Worm (Caenorhabditis elegans) whole organism, L3 larva: ENCODE results near the gene aqp-5.
A peak's percentile ranks its signal among the peaks of the same experiment; 100 is the strongest.

Experiments
- R02D3.7 ChIP-seq: fragments of 150-350 bp; optimal IDR thresholded peaks from 2 replicates; lab custom pipeline; 2014; ENCODE audit warnings: missing biosample characterization, missing genetic modification characterization
- ZK546.5 ChIP-seq: sonication (generic microtip); optimal IDR thresholded peaks from 2 replicates; lab custom pipeline; 2017; ENCODE audit warnings: missing biosample characterization, missing genetic modification characterization
- aly-2 ChIP-seq: fragments of 150-350 bp; optimal IDR thresholded peaks from 2 replicates; lab custom pipeline; 2014; ENCODE audit warnings: missing biosample characterization, missing genetic modification characterization
- ama-1 ChIP-seq: fragments of 150-350 bp; optimal IDR thresholded peaks from 2 replicates; lab custom pipeline; 2018
- ceh-16 ChIP-seq: sonication (generic microtip); optimal IDR thresholded peaks from 2 replicates; lab custom pipeline; 2017; ENCODE audit warnings: missing biosample characterization, missing genetic modification characterization
- ceh-28 ChIP-seq: fragments of 150-350 bp; optimal IDR thresholded peaks from 2 replicates; lab custom pipeline; 2014; ENCODE audit warnings: missing biosample characterization, missing genetic modification reagents, missing genetic modification characterization
- ceh-82 ChIP-seq: fragments of 150-350 bp; optimal IDR thresholded peaks from 2 replicates; lab custom pipeline; 2014; ENCODE audit warnings: missing biosample characterization, missing genetic modification characterization
- daf-12 ChIP-seq: fragments of 150-350 bp; optimal IDR thresholded peaks from 2 replicates; lab custom pipeline; 2014; ENCODE audit warnings: missing biosample characterization, missing genetic modification reagents, missing genetic modification characterization
- egl-27 ChIP-seq: sonication (generic microtip); optimal IDR thresholded peaks from 4 replicates; lab custom pipeline; 2017; ENCODE audit warnings: missing biosample characterization, missing genetic modification reagents, missing genetic modification characterization
- egl-5 ChIP-seq: fragments of 150-350 bp; optimal IDR thresholded peaks from 2 replicates; lab custom pipeline; 2017; ENCODE audit warnings: missing biosample characterization, missing genetic modification reagents, missing genetic modification characterization, inconsistent platforms
- elt-1 ChIP-seq: fragments of 150-350 bp; optimal IDR thresholded peaks from 2 replicates; lab custom pipeline; 2014; ENCODE audit warnings: missing biosample characterization, missing genetic modification characterization
- elt-2 ChIP-seq: sonication (generic microtip); optimal IDR thresholded peaks from 2 replicates; lab custom pipeline; 2016; ENCODE audit warnings: missing genetic modification reagents, mild to moderate bottlenecking, missing genetic modification characterization, missing compliant biosample characterization
- elt-3 ChIP-seq, 3 experiments: fragments of 150-350 bp in 1 of 3; sonication (generic microtip) in 2 of 3; optimal IDR thresholded peaks; 2 replicates in 2 of 3; 4 replicates in 1 of 3; lab custom pipeline; 2014 to 2017; ENCODE audit warnings: missing biosample characterization in 3 of 3, missing genetic modification characterization in 3 of 3
- eor-1 ChIP-seq, 2 experiments: fragments of 150-350 bp; optimal IDR thresholded peaks; 2 replicates each; lab custom pipeline; 2014 to 2018; ENCODE audit warnings: missing biosample characterization in 2 of 2, missing genetic modification characterization in 2 of 2
- fkh-10 ChIP-seq: sonication (generic microtip); optimal IDR thresholded peaks from 2 replicates; lab custom pipeline; 2017; ENCODE audit warnings: missing biosample characterization, missing genetic modification reagents, missing genetic modification characterization
- fkh-2 ChIP-seq: fragments of 150-350 bp; optimal IDR thresholded peaks from 2 replicates; lab custom pipeline; 2014; ENCODE audit warnings: missing biosample characterization, missing genetic modification reagents, missing genetic modification characterization
- fos-1 ChIP-seq: fragments of 150-350 bp; optimal IDR thresholded peaks from 2 replicates; lab custom pipeline; 2014; ENCODE audit warnings: missing biosample characterization, missing genetic modification characterization
- hmg-11 ChIP-seq: sonication (generic microtip); optimal IDR thresholded peaks from 2 replicates; lab custom pipeline; 2016; ENCODE audit warnings: missing genetic modification characterization, missing compliant biosample characterization
- jun-1 ChIP-seq: fragments of 150-350 bp; optimal IDR thresholded peaks from 2 replicates; lab custom pipeline; 2014; ENCODE audit warnings: missing biosample characterization, missing genetic modification reagents, missing genetic modification characterization
- lin-15B ChIP-seq: fragments of 150-350 bp; optimal IDR thresholded peaks from 2 replicates; lab custom pipeline; 2014; ENCODE audit warnings: missing biosample characterization, missing genetic modification characterization
- lin-39 ChIP-seq: fragments of 150-350 bp; optimal IDR thresholded peaks from 2 replicates; lab custom pipeline; 2018; ENCODE audit warnings: missing biosample characterization, missing genetic modification reagents, missing genetic modification characterization
- lsy-12 ChIP-seq: sonication (generic microtip); optimal IDR thresholded peaks from 2 replicates; lab custom pipeline; 2016; ENCODE audit warnings: mild to moderate bottlenecking, missing genetic modification characterization, missing compliant biosample characterization
- mdl-1 ChIP-seq: fragments of 150-350 bp; optimal IDR thresholded peaks from 2 replicates; lab custom pipeline; 2014; ENCODE audit warnings: missing biosample characterization, missing genetic modification characterization
- mml-1 ChIP-seq: fragments of 150-350 bp; sonication (generic microtip); optimal IDR thresholded peaks from 3 replicates; lab custom pipeline; 2014; ENCODE audit warnings: missing biosample characterization, missing genetic modification characterization
- nfya-1 ChIP-seq: sonication (generic microtip); optimal IDR thresholded peaks from 2 replicates; lab custom pipeline; 2017; ENCODE audit warnings: missing genetic modification characterization, mild to moderate bottlenecking, missing compliant biosample characterization, antibody characterized with exemption, moderate library complexity; ENCODE audit not compliant: insufficient read depth
- nhr-12 ChIP-seq: fragments of 150-350 bp; optimal IDR thresholded peaks from 2 replicates; lab custom pipeline; 2014; ENCODE audit warnings: missing biosample characterization, missing genetic modification characterization
- nhr-23 ChIP-seq: fragments of 150-350 bp; optimal IDR thresholded peaks from 2 replicates; lab custom pipeline; 2014; ENCODE audit warnings: missing biosample characterization, missing genetic modification reagents, missing genetic modification characterization
- nhr-237 ChIP-seq: fragments of 150-350 bp; optimal IDR thresholded peaks from 2 replicates; lab custom pipeline; 2014; ENCODE audit warnings: missing biosample characterization, missing genetic modification characterization
- nhr-25 ChIP-seq: sonication (generic microtip); optimal IDR thresholded peaks from 2 replicates; lab custom pipeline; 2017; ENCODE audit warnings: missing biosample characterization, missing genetic modification characterization
- nhr-28 ChIP-seq: fragments of 150-350 bp; optimal IDR thresholded peaks from 2 replicates; lab custom pipeline; 2014; ENCODE audit warnings: missing biosample characterization, missing genetic modification characterization
- nhr-43 ChIP-seq: sonication (generic microtip); optimal IDR thresholded peaks from 2 replicates; lab custom pipeline; 2016; ENCODE audit warnings: mild to moderate bottlenecking, missing genetic modification characterization, missing compliant biosample characterization; ENCODE audit not compliant: poor library complexity, severe bottlenecking
- nhr-67 ChIP-seq: fragments of 150-350 bp; optimal IDR thresholded peaks from 2 replicates; lab custom pipeline; 2014; ENCODE audit warnings: missing biosample characterization, missing genetic modification characterization
- nhr-76 ChIP-seq: fragments of 150-350 bp; sonication (generic microtip); optimal IDR thresholded peaks from 5 replicates; lab custom pipeline; 2014; ENCODE audit warnings: missing biosample characterization, missing genetic modification characterization
- nhr-77 ChIP-seq: fragments of 150-350 bp; optimal IDR thresholded peaks from 2 replicates; lab custom pipeline; 2014; ENCODE audit warnings: missing biosample characterization, missing genetic modification characterization
- pha-4 ChIP-seq: fragments of 150-350 bp; optimal IDR thresholded peaks from 2 replicates; lab custom pipeline; 2014; ENCODE audit warnings: missing biosample characterization, missing genetic modification reagents, missing genetic modification characterization
- pqm-1 ChIP-seq: fragments of 150-350 bp; optimal IDR thresholded peaks from 2 replicates; lab custom pipeline; 2017; ENCODE audit warnings: missing biosample characterization, missing genetic modification characterization, inconsistent platforms
- sea-2 ChIP-seq: fragments of 150-350 bp; sonication (generic microtip); optimal IDR thresholded peaks from 4 replicates; lab custom pipeline; 2014; ENCODE audit warnings: missing biosample characterization, missing genetic modification reagents, missing genetic modification characterization
- skn-1 ChIP-seq: fragments of 150-350 bp; optimal IDR thresholded peaks from 2 replicates; lab custom pipeline; 2014; ENCODE audit warnings: missing biosample characterization, missing genetic modification characterization
- snpc-4 ChIP-seq: fragments of 150-350 bp; optimal IDR thresholded peaks from 2 replicates; lab custom pipeline; 2014; ENCODE audit warnings: missing biosample characterization, missing genetic modification characterization
- tbx-2 ChIP-seq: sonication (generic microtip); optimal IDR thresholded peaks from 2 replicates; lab custom pipeline; 2016; ENCODE audit warnings: mild to moderate bottlenecking, missing genetic modification characterization, missing compliant biosample characterization
- unc-62 ChIP-seq: fragments of 150-350 bp; sonication (generic microtip); optimal IDR thresholded peaks from 4 replicates; lab custom pipeline; 2014; ENCODE audit warnings: missing biosample characterization, missing genetic modification reagents, missing genetic modification characterization
- zag-1 ChIP-seq: fragments of 150-350 bp; optimal IDR thresholded peaks from 2 replicates; lab custom pipeline; 2014; ENCODE audit warnings: missing biosample characterization, missing genetic modification characterization
- ztf-11 ChIP-seq: fragments of 150-350 bp; optimal IDR thresholded peaks from 2 replicates; lab custom pipeline; 2014; ENCODE audit warnings: missing biosample characterization, missing genetic modification characterization
- ztf-4 ChIP-seq: fragments of 150-350 bp; optimal IDR thresholded peaks from 2 replicates; lab custom pipeline; 2014; ENCODE audit warnings: missing biosample characterization, missing genetic modification characterization

The aqp-5 gene

DNA sequence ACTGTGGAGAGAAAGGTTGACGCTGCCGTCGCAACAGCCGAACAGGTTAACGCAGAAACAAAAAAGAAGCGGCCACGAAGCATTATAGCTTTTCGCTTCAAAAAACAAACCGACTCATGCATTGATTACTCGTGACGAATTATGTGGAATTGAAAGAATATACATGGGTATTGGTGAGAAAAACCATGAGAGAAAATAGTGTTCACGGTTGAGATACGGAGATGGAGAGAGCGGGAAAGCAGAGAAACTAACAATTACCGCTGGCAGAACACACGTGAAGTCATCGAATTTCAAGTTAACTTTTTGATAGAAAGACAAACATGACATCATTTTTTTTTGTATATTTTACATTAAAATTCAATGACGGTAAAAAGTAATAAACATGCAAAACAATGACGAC, 43.8 kb downstream of the aqp-5 start:
- no peak for TF ChIP-seq nhr-28 (tag; lab: Kevin White, UChicago)
- TF ChIP-seq daf-12 (tag; lab: Kevin White, UChicago) = no peak
- TF ChIP-seq nhr-67 (tag; lab: Kevin White, UChicago) = no peak
- no peak for TF ChIP-seq mml-1
- TF ChIP-seq nhr-76 (tag; lab: Kevin White, UChicago) = no peak
- TF ChIP-seq skn-1 (tag; lab: Kevin White, UChicago) = no peak
- no peak for TF ChIP-seq fkh-2 (tag; lab: Kevin White, UChicago)
- TF ChIP-seq nhr-25 = no peak
- no peak for TF ChIP-seq ceh-16 (tag; lab: Kevin White, UChicago)
- TF ChIP-seq ztf-4 (tag; lab: Kevin White, UChicago) = no peak
- TF ChIP-seq pqm-1 (tag; lab: Kevin White, UChicago) = peak; percentile 66
- no peak for TF ChIP-seq egl-27 (tag; lab: Kevin White, UChicago)
- peak; percentile 35 for TF ChIP-seq elt-2 (tag; lab: Kevin White, UChicago)
- TF ChIP-seq eor-1 (tag; optimal IDR thresholded peaks at IDR 0.05; lab: Kevin White, UChicago) = no peak
- TF ChIP-seq fkh-10 (GFP tag; lab: Kevin White, UChicago) = no peak
- no peak for TF ChIP-seq mdl-1 (tag; lab: Kevin White, UChicago)
- peak; percentile 3 for TF ChIP-seq ama-1 (lab: Kevin White, UChicago)
- no peak for TF ChIP-seq jun-1 (tag; lab: Kevin White, UChicago)
- peak; percentile 49 for TF ChIP-seq pha-4
- peak; percentile 9 for TF ChIP-seq nfya-1

DNA sequence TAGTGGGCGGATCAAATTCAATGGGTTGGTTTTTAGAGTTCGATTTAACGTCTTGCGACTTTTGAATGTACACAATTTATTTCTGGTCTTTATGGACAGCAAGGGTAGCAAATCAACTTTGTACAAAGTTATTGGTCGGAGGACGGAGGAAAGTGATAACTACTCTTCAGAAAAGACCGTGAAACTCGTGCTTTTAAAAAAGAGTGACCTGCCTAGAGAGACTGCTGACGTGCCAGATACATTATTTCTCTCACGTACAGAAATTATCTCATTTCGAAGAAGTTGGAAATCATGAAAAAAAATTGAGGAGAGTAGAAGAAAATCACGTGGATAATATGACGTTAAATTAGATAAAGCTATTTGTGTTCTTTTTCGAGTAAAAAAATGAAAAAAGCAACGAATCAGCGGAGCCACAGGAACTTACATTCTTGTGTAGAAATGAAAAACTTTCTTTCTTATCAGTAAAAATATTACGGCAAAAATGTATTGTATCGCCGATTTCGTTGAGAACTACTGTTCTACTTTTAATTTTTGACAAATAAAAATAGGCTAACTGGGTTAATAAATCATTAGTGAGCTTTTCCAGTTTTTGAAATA, 44.6 kb downstream of the aqp-5 start, which contains the start of gene ppm-1.A:
TSS of gene ppm-1.A (minus strand) at position 294 of the 597 bp plus-strand sequence.
- TF ChIP-seq elt-2 (tag; lab: Kevin White, UChicago) = peak; percentile 37
- TF ChIP-seq fos-1 (tag; lab: Kevin White, UChicago) = no peak
- peak; percentile 23 for TF ChIP-seq pha-4
- peak; percentile 46 for TF ChIP-seq mml-1
- peak; percentile 20 for TF ChIP-seq nhr-23 (tag; lab: Kevin White, UChicago)
- TF ChIP-seq nhr-25 = no peak
- TF ChIP-seq pqm-1 (tag; lab: Kevin White, UChicago) = peak; percentile 35

DNA sequence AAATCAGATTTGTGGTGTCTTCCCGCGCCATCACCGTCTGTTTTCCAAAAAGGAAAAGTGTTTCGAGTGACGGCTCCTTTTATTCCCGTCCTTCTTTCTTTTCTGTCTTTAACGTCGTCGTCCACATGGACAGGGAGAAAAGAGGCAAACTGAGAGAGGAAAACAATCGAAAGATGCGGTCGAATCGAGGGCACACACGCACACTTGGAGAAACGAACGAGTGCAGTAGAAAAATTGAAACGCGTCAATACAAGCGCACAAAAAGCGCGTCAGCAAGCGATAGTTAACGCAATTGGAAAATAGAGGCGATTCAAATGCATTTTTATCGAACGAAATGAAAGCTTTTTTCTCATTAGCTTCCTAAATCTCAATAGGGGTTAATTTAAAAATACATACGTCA, 45.3 kb downstream of the aqp-5 start:
- TF ChIP-seq ztf-11 = no peak
- no peak for TF ChIP-seq nhr-76 (tag; lab: Kevin White, UChicago)
- no peak for TF ChIP-seq nhr-28 (tag; lab: Kevin White, UChicago)
- TF ChIP-seq snpc-4 (tag; lab: Kevin White, UChicago) = peak; percentile 93
- TF ChIP-seq daf-12 (tag; lab: Kevin White, UChicago) = no peak
- peak; percentile 75 for TF ChIP-seq R02D3.7 (tag; lab: Kevin White, UChicago)
- TF ChIP-seq tbx-2 = peak; percentile 86
- peak; percentile 32 for TF ChIP-seq zag-1 (tag; lab: Kevin White, UChicago)
- peak; percentile 62 for TF ChIP-seq skn-1 (tag; lab: Kevin White, UChicago)
- TF ChIP-seq elt-1 (tag; lab: Kevin White, UChicago) = peak; percentile 47
- peak; percentile 93 for TF ChIP-seq lin-15B (tag; lab: Kevin White, UChicago)
- peak in 1 of 3 experiments; percentile 29 for TF ChIP-seq elt-3 (tag; optimal IDR thresholded peaks at IDR 0.05; lab: Kevin White, UChicago)
- no peak for TF ChIP-seq ceh-16 (tag; lab: Kevin White, UChicago)
- TF ChIP-seq mdl-1 (tag; lab: Kevin White, UChicago) = peak; percentile 65
- TF ChIP-seq lin-39 (tag; lab: Kevin White, UChicago) = peak; percentile 86
- TF ChIP-seq nfya-1 = peak; percentile 95
- no peak for TF ChIP-seq mml-1
- peak; percentile 89 for TF ChIP-seq nhr-43
- TF ChIP-seq pha-4 = peak; percentile 94
- peak; percentile 78 for TF ChIP-seq egl-5
- TF ChIP-seq sea-2 (GFP tag; lab: Kevin White, UChicago) = no peak
- TF ChIP-seq nhr-23 (tag; lab: Kevin White, UChicago) = peak; percentile 92
- peak; percentile 48 for TF ChIP-seq nhr-77 (tag; lab: Kevin White, UChicago)
- TF ChIP-seq ceh-82 = peak; percentile 73
- TF ChIP-seq ZK546.5 (tag; lab: Kevin White, UChicago) = peak; percentile 36
- peak; percentile 56 for TF ChIP-seq pqm-1 (tag; lab: Kevin White, UChicago)
- no peak for TF ChIP-seq fos-1 (tag; lab: Kevin White, UChicago)
- TF ChIP-seq hmg-11 (tag; lab: Kevin White, UChicago) = peak; percentile 91
- TF ChIP-seq jun-1 (tag; lab: Kevin White, UChicago) = peak; percentile 87
- peak; percentile 67 for TF ChIP-seq ama-1 (lab: Kevin White, UChicago)
- TF ChIP-seq unc-62 (GFP tag; lab: Kevin White, UChicago) = peak; percentile 61
- peak; percentile 53 for TF ChIP-seq ztf-4 (tag; lab: Kevin White, UChicago)
- peak; percentile 71 for TF ChIP-seq lsy-12 (tag; lab: Kevin White, UChicago)
- peak; percentile 37 for TF ChIP-seq fkh-10 (GFP tag; lab: Kevin White, UChicago)
- TF ChIP-seq nhr-67 (tag; lab: Kevin White, UChicago) = no peak
- peak; percentile 97 for TF ChIP-seq nhr-25
- TF ChIP-seq aly-2 (tag; lab: Kevin White, UChicago) = no peak
- peak; percentile 58 for TF ChIP-seq elt-2 (tag; lab: Kevin White, UChicago)
- TF ChIP-seq ceh-28 (tag; lab: Kevin White, UChicago) = peak; percentile 85
- no peak for TF ChIP-seq eor-1 (tag; optimal IDR thresholded peaks at IDR 0.05; lab: Kevin White, UChicago)
- no peak for TF ChIP-seq nhr-237 (tag; lab: Kevin White, UChicago)
- no peak for TF ChIP-seq nhr-12
- peak; percentile 61 for TF ChIP-seq egl-27 (tag; lab: Kevin White, UChicago)
